Worm (Caenorhabditis elegans) whole organism, young adult: ENCODE results near the gene Y24F12A.1.
A peak's percentile ranks its signal among the peaks of the same experiment; 100 is the strongest.

Experiments
- B0019.2 ChIP-seq: fragments of 200-800 bp; sonication (Bioruptor generic); conservative IDR thresholded peaks from 2 replicates; pipeline ENCODE4 v1.3.6; 2022; ENCODE audit warnings: missing genetic modification reagents, missing genetic modification characterization, missing compliant biosample characterization
- F33H1.4 ChIP-seq: fragments of 200-800 bp; sonication (Bioruptor generic); IDR thresholded peaks from 2 replicates; pipeline ENCODE4 v1.3.6; 2022; ENCODE audit warnings: missing genetic modification reagents, missing genetic modification characterization, missing compliant biosample characterization
- F37B4.10 ChIP-seq: fragments of 200-800 bp; sonication (Bioruptor generic); IDR thresholded peaks from 2 replicates; pipeline ENCODE4 v1.3.6; 2022; ENCODE audit warnings: missing genetic modification characterization, missing compliant biosample characterization
- F55B11.4 ChIP-seq: sonication (generic microtip); optimal IDR thresholded peaks from 2 replicates; lab custom pipeline; 2016; ENCODE audit warnings: missing compliant biosample characterization, missing genetic modification characterization, borderline replicate concordance; ENCODE audit not compliant: insufficient read depth
- F57A8.1 ChIP-seq: fragments of 200-800 bp; sonication (Bioruptor generic); optimal IDR thresholded peaks from 2 replicates; lab custom pipeline; 2018; ENCODE audit warnings: mild to moderate bottlenecking, missing genetic modification characterization, moderate library complexity, missing compliant biosample characterization
- F57C9.4 ChIP-seq: sonication (generic microtip); optimal IDR thresholded peaks from 2 replicates; lab custom pipeline; 2017; ENCODE audit warnings: mild to moderate bottlenecking, missing genetic modification characterization, missing compliant biosample characterization
- Y53G8AR.9 ChIP-seq: fragments of 200-800 bp; sonication (Bioruptor generic); conservative IDR thresholded peaks from 2 replicates; pipeline ENCODE4 v1.3.6; 2022; ENCODE audit warnings: missing genetic modification reagents, missing genetic modification characterization, missing compliant biosample characterization
- Y67H2A.10 ChIP-seq: fragments of 200-800 bp; sonication (Bioruptor generic); conservative IDR thresholded peaks from 2 replicates; pipeline ENCODE4 v1.3.6; 2022; ENCODE audit warnings: missing genetic modification reagents, missing genetic modification characterization, missing compliant biosample characterization
- Y95B8A.8 ChIP-seq: fragments of 200-800 bp; sonication (Bioruptor generic); IDR thresholded peaks from 2 replicates; pipeline ENCODE4 v1.3.6; 2022; ENCODE audit warnings: missing genetic modification reagents, missing genetic modification characterization, missing compliant biosample characterization
- cebp-1 ChIP-seq, 2 experiments: fragments of 200-800 bp in 1 of 2; sonication (Bioruptor generic) in 1 of 2; sonication (generic microtip) in 1 of 2; IDR thresholded peaks in 1 of 2; optimal IDR thresholded peaks in 1 of 2; 2 replicates each; pipeline versions ENCODE4 v1.3.6 to Lab custom; 2017 to 2022; ENCODE audit warnings: missing compliant biosample characterization in 2 of 2, missing genetic modification characterization in 2 of 2, mild to moderate bottlenecking in 1 of 2, missing genetic modification reagents in 1 of 2, moderate library complexity in 1 of 2
- cebp-2 ChIP-seq: fragments of 200-800 bp; sonication (Bioruptor generic); IDR thresholded peaks from 2 replicates; pipeline ENCODE4 v1.3.6; 2022; ENCODE audit warnings: missing genetic modification characterization, missing compliant biosample characterization
- ceh-27 ChIP-seq: fragments of 200-800 bp; sonication (Bioruptor generic); optimal IDR thresholded peaks from 2 replicates; lab custom pipeline; 2018; ENCODE audit warnings: mild to moderate bottlenecking, missing genetic modification characterization, moderate library complexity, missing compliant biosample characterization
- die-1 ChIP-seq: sonication (generic microtip); optimal IDR thresholded peaks from 2 replicates; lab custom pipeline; 2016; ENCODE audit warnings: missing genotype, mild to moderate bottlenecking, missing genetic modification characterization, missing compliant biosample characterization
- dox-1 ChIP-seq: fragments of 200-800 bp; sonication (Bioruptor generic); IDR thresholded peaks from 2 replicates; pipeline ENCODE4 v1.3.6; 2022; ENCODE audit warnings: missing genetic modification reagents, missing genetic modification characterization, missing compliant biosample characterization
- efl-1 ChIP-seq: fragments of 150-350 bp; optimal IDR thresholded peaks from 2 replicates; lab custom pipeline; 2014; ENCODE audit warnings: missing biosample characterization, missing genetic modification reagents, missing genetic modification characterization
- egl-44 ChIP-seq: fragments of 200-800 bp; sonication (Bioruptor generic); IDR thresholded peaks from 2 replicates; pipeline ENCODE4 v1.3.6; 2022; ENCODE audit warnings: missing genetic modification reagents, missing genetic modification characterization, missing compliant biosample characterization
- egrh-3 ChIP-seq: fragments of 200-800 bp; sonication (Bioruptor generic); IDR thresholded peaks from 2 replicates; pipeline ENCODE4 v1.3.6; 2022; ENCODE audit warnings: missing genetic modification reagents, missing genetic modification characterization, missing compliant biosample characterization
- ekl-4 ChIP-seq: fragments of 200-800 bp; sonication (Bioruptor generic); IDR thresholded peaks from 2 replicates; pipeline ENCODE4 v1.3.6; 2022; ENCODE audit warnings: missing genetic modification reagents, missing genetic modification characterization, missing compliant biosample characterization
- hmg-1.2 ChIP-seq: fragments of 200-800 bp; sonication (Bioruptor generic); IDR thresholded peaks from 2 replicates; pipeline ENCODE4 v1.3.6; 2022; ENCODE audit warnings: missing genetic modification reagents, missing genetic modification characterization, missing compliant biosample characterization
- lag-1 ChIP-seq: fragments of 200-800 bp; sonication (Bioruptor generic); IDR thresholded peaks from 2 replicates; pipeline ENCODE4 v1.3.6; 2022; ENCODE audit warnings: missing genetic modification reagents, missing genetic modification characterization, missing compliant biosample characterization
- let-526 ChIP-seq: fragments of 200-800 bp; sonication (Bioruptor generic); IDR thresholded peaks from 2 replicates; pipeline ENCODE4 v1.3.6; 2022; ENCODE audit warnings: missing genetic modification reagents, missing genetic modification characterization, missing compliant biosample characterization
- lin-40 ChIP-seq: sonication (generic microtip); optimal IDR thresholded peaks from 2 replicates; lab custom pipeline; 2016; ENCODE audit warnings: missing genetic modification characterization, mild to moderate bottlenecking, missing compliant biosample characterization, missing genotype, missing genetic modification reagents
- lir-1 ChIP-seq: fragments of 200-800 bp; sonication (Bioruptor generic); conservative IDR thresholded peaks from 2 replicates; pipeline ENCODE4 v1.3.6; 2022; ENCODE audit warnings: missing genetic modification reagents, missing genetic modification characterization, missing compliant biosample characterization
- madf-10 ChIP-seq: sonication (generic microtip); optimal IDR thresholded peaks from 2 replicates; lab custom pipeline; 2016; ENCODE audit warnings: mild to moderate bottlenecking, missing genetic modification characterization, missing compliant biosample characterization
- madf-6 ChIP-seq: fragments of 200-800 bp; sonication (Bioruptor generic); IDR thresholded peaks from 2 replicates; pipeline ENCODE4 v1.3.6; 2022; ENCODE audit warnings: missing genetic modification reagents, missing genetic modification characterization, missing compliant biosample characterization
- madf-8 ChIP-seq: fragments of 200-800 bp; sonication (Bioruptor generic); conservative IDR thresholded peaks from 2 replicates; pipeline ENCODE4 v1.3.6; 2022; ENCODE audit warnings: missing genetic modification reagents, missing genetic modification characterization, missing compliant biosample characterization
- mcd-1 ChIP-seq: fragments of 200-800 bp; sonication (Bioruptor generic); IDR thresholded peaks from 2 replicates; pipeline ENCODE4 v1.3.6; 2022; ENCODE audit warnings: missing genetic modification reagents, missing genetic modification characterization, missing compliant biosample characterization
- nfyb-1 ChIP-seq: fragments of 200-800 bp; sonication (Bioruptor generic); IDR thresholded peaks from 2 replicates; pipeline ENCODE4 v1.3.6; 2022; ENCODE audit warnings: missing genetic modification reagents, missing genetic modification characterization, missing compliant biosample characterization
- pha-4 ChIP-seq: fragments of 150-350 bp; sonication (generic microtip); optimal IDR thresholded peaks from 2 replicates; lab custom pipeline; 2014; ENCODE audit warnings: missing biosample characterization, missing genetic modification reagents, missing genetic modification characterization
- rec-8 ChIP-seq, 2 experiments: sonication (generic microtip); optimal IDR thresholded peaks; 2 replicates each; lab custom pipeline; 2016; ENCODE audit warnings: mild to moderate bottlenecking in 2 of 2, missing genetic modification characterization in 2 of 2, missing genetic modification reagents in 2 of 2, missing genotype in 2 of 2, missing biosample characterization in 1 of 2, missing compliant biosample characterization in 1 of 2, moderate library complexity in 1 of 2
- repo-1 ChIP-seq: sonication (generic microtip); optimal IDR thresholded peaks from 2 replicates; lab custom pipeline; 2017; ENCODE audit warnings: mild to moderate bottlenecking, missing genetic modification characterization, missing compliant biosample characterization
- snpc-1.1 ChIP-seq: sonication (generic microtip); optimal IDR thresholded peaks from 2 replicates; lab custom pipeline; 2017; ENCODE audit warnings: missing genetic modification characterization, mild to moderate bottlenecking, missing compliant biosample characterization, antibody characterized with exemption, moderate library complexity, missing genotype, missing genetic modification reagents; ENCODE audit not compliant: insufficient read depth
- snpc-1.3 ChIP-seq: sonication (generic microtip); optimal IDR thresholded peaks from 2 replicates; lab custom pipeline; 2017; ENCODE audit warnings: missing genetic modification characterization, mild to moderate bottlenecking, missing compliant biosample characterization, antibody characterized with exemption, moderate library complexity, missing genotype, missing genetic modification reagents; ENCODE audit not compliant: insufficient read depth
- snpc-3.4 ChIP-seq: sonication (generic microtip); optimal IDR thresholded peaks from 2 replicates; lab custom pipeline; 2017; ENCODE audit warnings: missing genetic modification characterization, mild to moderate bottlenecking, missing compliant biosample characterization, antibody characterized with exemption, moderate library complexity, missing genotype, missing genetic modification reagents
- snpc-4 ChIP-seq, 5 experiments: fragments of 150-350 bp in 1 of 5; sonication (generic microtip) in 4 of 5; optimal IDR thresholded peaks; 2 replicates each; lab custom pipeline; 2014 to 2018; ENCODE audit warnings: missing genetic modification characterization in 5 of 5, missing biosample characterization in 3 of 5, antibody characterized with exemption in 2 of 5, mild to moderate bottlenecking in 2 of 5, missing compliant biosample characterization in 2 of 5, missing genotype in 2 of 5, moderate library complexity in 2 of 5, missing genetic modification reagents in 1 of 5
- unc-130 ChIP-seq: sonication (generic microtip); optimal IDR thresholded peaks from 2 replicates; lab custom pipeline; 2016; ENCODE audit warnings: missing genetic modification reagents, missing genetic modification characterization, missing compliant biosample characterization
- ztf-18 ChIP-seq: sonication (generic microtip); optimal IDR thresholded peaks from 2 replicates; lab custom pipeline; 2016; ENCODE audit warnings: missing genotype, mild to moderate bottlenecking, missing genetic modification characterization, missing compliant biosample characterization
- ztf-22 ChIP-seq: fragments of 200-800 bp; sonication (Bioruptor generic); optimal IDR thresholded peaks from 2 replicates; lab custom pipeline; 2018; ENCODE audit warnings: mild to moderate bottlenecking, missing genetic modification characterization, moderate library complexity, missing compliant biosample characterization
- ztf-26 ChIP-seq: sonication (generic microtip); optimal IDR thresholded peaks from 2 replicates; lab custom pipeline; 2017; ENCODE audit warnings: missing genetic modification characterization, missing compliant biosample characterization

The Y24F12A.1 gene

DNA sequence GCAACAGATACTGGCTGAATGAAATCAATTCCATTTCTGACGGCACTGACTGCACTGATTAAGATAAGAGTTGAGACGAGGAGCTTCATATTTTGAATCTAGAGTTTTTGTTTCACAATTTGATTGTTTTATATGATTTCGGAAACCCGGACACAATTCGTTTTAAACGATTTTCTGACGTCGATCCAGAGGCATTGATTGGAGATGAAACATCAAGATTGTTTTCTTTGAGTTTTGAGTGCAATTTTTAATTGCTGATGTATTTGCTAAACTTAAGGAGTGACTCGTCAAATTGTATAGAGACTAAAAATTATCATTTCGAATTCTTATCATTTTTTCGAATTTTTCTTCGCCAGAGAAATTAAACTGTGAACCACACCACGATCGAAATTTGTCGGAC, 22.8 kb downstream of the Y24F12A.1 start, which contains the start of gene lys-6:
Gene lys-6 (minus strand): TSS at position 101 of the 400 bp plus-strand sequence.
- TF ChIP-seq rec-8 (tag; optimal IDR thresholded peaks at IDR 0.05; lab: Kevin White, UChicago) (no peak), Y67H2A.10 (GFP tag; lab: Robert Waterston, UW) (no peak)

DNA sequence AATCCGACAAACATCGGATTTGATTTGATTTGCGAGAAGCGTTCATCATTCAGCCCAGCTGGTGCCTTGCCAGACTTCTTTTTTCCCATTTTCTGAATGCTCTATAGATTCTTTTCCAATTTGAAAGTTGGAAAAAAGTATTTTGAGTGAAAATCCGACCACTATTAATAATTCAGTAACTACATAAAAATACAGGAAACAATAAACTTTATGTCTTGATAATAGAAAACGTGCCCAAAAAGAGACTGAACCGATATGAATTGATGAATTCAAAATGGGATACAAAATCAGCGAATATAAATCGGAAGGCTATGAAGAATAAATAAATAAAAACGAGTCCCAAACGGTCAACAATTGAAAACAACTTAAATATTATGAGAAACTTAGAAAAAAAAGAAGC, 26.7 kb downstream of the Y24F12A.1 start, which contains the start of gene F58B3.4:
Gene F58B3.4 (minus strand): TSS at position 101 of the 400 bp plus-strand sequence.
- peak; percentile 50 for TF ChIP-seq madf-6 (GFP tag; lab: Robert Waterston, UW)
- no peak for TF ChIP-seq F57A8.1 (GFP tag; lab: Kevin White, UChicago)
- TF ChIP-seq lag-1 (GFP tag; lab: Robert Waterston, UW): no peak
- TF ChIP-seq, all 124 proteins: peak for 1

DNA sequence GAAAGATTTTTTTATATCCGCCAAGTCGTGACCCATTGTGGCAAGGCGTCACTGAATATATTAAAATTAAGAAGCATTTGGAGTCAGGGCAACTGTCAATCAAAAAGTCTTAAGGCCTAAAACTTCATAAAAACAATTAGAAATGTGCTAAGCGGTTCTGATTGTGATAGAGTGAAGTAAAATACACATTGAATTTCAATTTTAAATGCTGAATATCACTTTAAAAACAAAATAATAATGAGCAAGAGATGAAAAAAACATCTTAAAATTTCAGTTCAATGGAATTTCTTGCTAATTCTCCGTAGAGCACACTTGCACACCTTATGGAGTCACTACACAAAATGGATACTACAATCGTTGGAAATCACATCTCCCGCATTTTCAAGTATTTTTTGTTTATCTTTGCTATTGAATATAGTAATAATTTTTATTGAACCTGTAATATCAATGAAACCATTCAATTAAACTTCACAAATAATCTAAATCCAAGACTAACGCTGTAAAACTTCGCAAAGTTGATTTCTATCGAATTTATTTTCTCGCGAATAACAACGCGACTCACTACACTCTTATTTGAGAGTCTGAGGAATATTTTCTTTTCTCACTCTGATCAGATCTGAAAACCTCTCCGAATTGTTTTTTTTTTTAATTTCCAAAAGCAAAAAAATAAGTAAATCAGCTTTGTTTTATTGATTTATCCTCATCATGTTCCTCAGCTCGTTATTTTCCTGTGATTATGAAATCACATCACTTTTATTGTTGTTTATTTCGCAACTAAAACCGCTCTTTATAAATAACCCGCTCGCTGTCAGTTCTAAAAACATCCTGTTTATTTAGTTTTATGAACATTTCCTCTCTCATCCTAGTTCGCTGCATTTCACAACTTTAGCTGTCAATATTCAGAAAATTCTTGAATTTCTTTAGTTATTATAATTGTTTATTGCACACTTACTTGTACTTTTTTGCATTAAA, 30.7 kb downstream of the Y24F12A.1 start, which contains the start of gene mars-1:
Gene mars-1 (minus strand): TSS at position 51 of the 972 bp plus-strand sequence.
- TF ChIP-seq madf-10 (tag; lab: Kevin White, UChicago): peak; percentile 1
- TF ChIP-seq B0019.2: no peak
- TF ChIP-seq Y95B8A.8 (GFP tag; lab: Robert Waterston, UW): no peak
- peak; percentile 36; the same call in 1 of the 2 replicates for TF ChIP-seq dox-1 (GFP tag; lab: Robert Waterston, UW)
- peak; percentile 3 for TF ChIP-seq efl-1 (GFP tag; lab: Kevin White, UChicago)
- no peak for TF ChIP-seq F37B4.10 (GFP tag; lab: Robert Waterston, UW)
- TF ChIP-seq snpc-3.4 (tag; lab: Kevin White, UChicago): no peak
- 0 out of 2 replicates have a peak, but pooled peaks have one; percentile 42 for TF ChIP-seq nfyb-1 (GFP tag; lab: Robert Waterston, UW)
- TF ChIP-seq unc-130 (GFP tag; lab: Kevin White, UChicago): peak; percentile 49
- TF ChIP-seq die-1 (tag; lab: Kevin White, UChicago): no peak
- TF ChIP-seq egrh-3 (GFP tag; lab: Robert Waterston, UW): no peak
- no peak for TF ChIP-seq Y53G8AR.9 (GFP tag; lab: Robert Waterston, UW)
- no peak for TF ChIP-seq F55B11.4 (tag; lab: Kevin White, UChicago)
- peak; percentile 8 for TF ChIP-seq ceh-27 (GFP tag; lab: Kevin White, UChicago)
- no peak for TF ChIP-seq cebp-2
- TF ChIP-seq F57C9.4 (tag; lab: Kevin White, UChicago): no peak
- no peak for TF ChIP-seq madf-8 (GFP tag; lab: Robert Waterston, UW)
- no peak for TF ChIP-seq lir-1 (GFP tag; lab: Robert Waterston, UW)
- TF ChIP-seq hmg-1.2 (GFP tag; lab: Robert Waterston, UW): peak; percentile 31; the same call in 1 of the 2 replicates
- no peak for TF ChIP-seq ekl-4 (GFP tag; lab: Robert Waterston, UW)
- TF ChIP-seq snpc-1.1 (tag; lab: Kevin White, UChicago): no peak
- no peak for TF ChIP-seq snpc-1.3
- TF ChIP-seq let-526 (GFP tag; lab: Robert Waterston, UW): no peak
- peak; percentile 18 for TF ChIP-seq lin-40 (tag; lab: Kevin White, UChicago)
- no peak for TF ChIP-seq egl-44 (GFP tag; lab: Robert Waterston, UW)
- TF ChIP-seq ztf-22: no peak
- TF ChIP-seq F33H1.4 (GFP tag; lab: Robert Waterston, UW): 0 out of 2 replicates have a peak, but pooled peaks have one; percentile 17
- TF ChIP-seq ztf-26 (tag; lab: Kevin White, UChicago): no peak
- TF ChIP-seq rec-8 (tag; optimal IDR thresholded peaks at IDR 0.05; lab: Kevin White, UChicago): no peak
- TF ChIP-seq cebp-1 (GFP tag; IDR thresholded peaks at IDR 0.05; lab: Robert Waterston, UW): peak; percentile 48; the same call in 1 of the 2 replicates
- peak; percentile 94 for TF ChIP-seq cebp-1 (tag; optimal IDR thresholded peaks at IDR 0.05; lab: Kevin White, UChicago)
- TF ChIP-seq repo-1: no peak
- no peak for TF ChIP-seq pha-4 (tag; lab: Kevin White, UChicago)
- TF ChIP-seq mcd-1 (GFP tag; lab: Robert Waterston, UW): peak; percentile 88
- TF ChIP-seq F57A8.1 (GFP tag; lab: Kevin White, UChicago): no peak
- no peak for TF ChIP-seq ztf-18 (tag; lab: Kevin White, UChicago)
- no peak for TF ChIP-seq snpc-4 (GFP tag; optimal IDR thresholded peaks at IDR 0.05; lab: Kevin White, UChicago)
- TF ChIP-seq snpc-4 (tag; optimal IDR thresholded peaks at IDR 0.05; lab: Kevin White, UChicago): peak in 2 of 4 experiments; percentile 12 to 41
